Worm (Caenorhabditis elegans): ENCODE data around the gene F15E6.9.

F15E6.9 gene

DNA sequence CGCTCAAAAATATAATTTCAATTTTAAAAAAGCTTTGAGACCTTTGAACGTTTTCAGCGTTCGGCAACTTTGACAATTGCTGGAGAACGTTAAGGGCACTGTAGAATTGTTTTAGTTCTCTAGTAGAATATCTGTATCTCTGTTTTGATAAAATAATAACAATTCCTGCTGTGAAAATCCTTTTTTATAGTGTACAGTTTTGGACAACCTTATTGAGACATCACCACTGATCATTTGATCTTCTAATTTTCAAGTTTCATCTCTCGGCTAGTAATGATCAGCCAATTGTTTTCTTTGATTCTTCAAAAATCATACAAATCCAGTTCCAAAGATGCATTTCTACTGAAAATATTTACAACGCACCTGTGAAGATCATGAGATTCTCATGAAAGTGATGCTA is 6.3 kb downstream of the F15E6.9 start, which contains the start of gene F15E6.10:
F15E6.10 (plus strand) TSS at position 301 of the 400 bp plus-strand sequence.
- TF ChIP-seq hlh-1 (tag; optimal IDR thresholded peaks at IDR 0.05) = no peak
- TF ChIP-seq nhr-12 (tag; optimal IDR thresholded peaks at IDR 0.05) = no peak
- TF ChIP-seq mab-5 (tag; optimal IDR thresholded peaks at IDR 0.05) = no peak
- no peak for TF ChIP-seq ces-1 (GFP tag; optimal IDR thresholded peaks at IDR 0.05)
- TF ChIP-seq ceh-39 (tag; optimal IDR thresholded peaks at IDR 0.05) = no peak
- TF ChIP-seq ham-2 (GFP tag; optimal IDR thresholded peaks at IDR 0.05) = no peak
- TF ChIP-seq flh-1 (GFP tag; optimal IDR thresholded peaks at IDR 0.05) = no peak
- TF ChIP-seq sem-2 (GFP tag; optimal IDR thresholded peaks at IDR 0.05) = no peak
- TF ChIP-seq unc-120 (tag; optimal IDR thresholded peaks at IDR 0.05; ENCODE audit: poor library complexity, severe bottlenecking) = no peak
- no peak for TF ChIP-seq nhr-237 (tag; optimal IDR thresholded peaks at IDR 0.05)
- TF ChIP-seq M03D4.4 (tag; optimal IDR thresholded peaks at IDR 0.05) = no peak

DNA sequence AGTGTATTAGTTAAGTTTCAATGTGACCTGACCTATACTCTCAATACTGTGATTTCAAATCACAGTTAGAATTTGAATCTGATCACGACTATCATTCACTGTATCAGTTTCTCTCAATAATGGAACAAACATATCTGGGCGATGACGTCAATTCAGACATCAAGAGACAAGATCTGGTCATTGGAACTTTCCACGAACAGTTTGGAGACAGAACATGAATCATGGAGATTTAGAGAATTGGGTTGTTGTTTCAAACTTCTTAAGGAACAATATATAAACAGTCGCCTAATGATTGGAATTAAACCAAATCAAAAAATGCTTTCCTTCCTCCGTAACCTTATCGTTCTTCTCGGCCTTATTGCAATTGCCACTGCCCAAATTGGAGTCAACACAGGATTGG is 7.7 kb downstream of the F15E6.9 start, which contains the start of gene F15E6.4:
F15E6.4 (plus strand) TSS at position 301 of the 400 bp plus-strand sequence.
- TF ChIP-seq lin-32 (GFP tag; optimal IDR thresholded peaks at IDR 0.05) (no peak), ceh-39 (tag; optimal IDR thresholded peaks at IDR 0.05) (no peak), elt-1 (tag; optimal IDR thresholded peaks at IDR 0.05; ENCODE audit: borderline replicate concordance, insufficient read depth) (no peak), lin-13 (tag; optimal IDR thresholded peaks at IDR 0.05) (no peak), unc-120 (tag; optimal IDR thresholded peaks at IDR 0.05; ENCODE audit: poor library complexity, severe bottlenecking) (no peak), unc-62 (GFP tag; optimal IDR thresholded peaks at IDR 0.05) (no peak), sem-2 (GFP tag; optimal IDR thresholded peaks at IDR 0.05) (no peak)

DNA sequence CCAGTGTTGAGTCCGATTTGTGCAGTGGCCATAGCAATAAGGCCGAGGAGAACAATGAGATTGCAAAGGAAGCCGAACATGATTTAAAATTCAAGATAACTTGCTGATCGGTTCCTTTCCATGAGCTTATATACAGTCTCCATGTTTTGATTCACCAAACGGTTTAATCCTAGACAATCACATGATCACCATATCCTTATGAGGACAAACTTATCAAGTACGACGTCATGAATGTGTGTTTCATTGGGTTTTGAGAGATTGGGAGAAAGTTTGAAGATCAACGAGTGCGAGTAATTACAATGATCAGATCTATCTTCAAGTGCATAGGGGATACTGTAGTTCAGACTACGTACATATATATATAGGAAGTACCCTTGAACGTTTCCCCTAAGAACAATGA is 8.4 kb downstream of the F15E6.9 start, which contains the start of gene dct-7:
dct-7 (minus strand) TSS at position 101 of the 400 bp plus-strand sequence.
- no peak for TF ChIP-seq sptf-1 (tag; optimal IDR thresholded peaks at IDR 0.05)

DNA sequence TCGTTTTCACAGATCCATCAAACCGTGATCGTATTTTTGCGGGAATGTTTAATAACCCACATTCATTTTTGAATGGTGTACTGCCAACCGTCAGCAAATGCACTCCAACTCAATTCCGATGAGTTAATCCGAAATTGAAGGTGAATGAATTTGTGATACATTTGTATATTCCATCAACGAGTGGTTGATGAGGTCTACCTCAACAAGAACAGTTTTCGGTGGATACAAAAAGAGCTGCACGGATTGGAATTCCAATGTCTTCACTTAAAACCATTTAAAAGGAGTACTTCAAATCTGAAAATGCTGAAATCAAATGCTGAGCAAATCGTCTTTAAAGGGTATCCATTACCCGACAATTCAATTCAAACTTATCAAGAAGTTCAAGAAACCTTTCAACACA is 9.6 kb downstream of the F15E6.9 start, which contains the start of gene F15E6.5:
F15E6.5 (plus strand) TSS at position 301 of the 400 bp plus-strand sequence.
- no peak for TF ChIP-seq pha-4 (tag; optimal IDR thresholded peaks at IDR 0.05)
- TF ChIP-seq lin-32 (GFP tag; optimal IDR thresholded peaks at IDR 0.05) = no peak
- TF ChIP-seq elt-3 (tag; optimal IDR thresholded peaks at IDR 0.05) = no peak
- TF ChIP-seq lsy-2 (tag; optimal IDR thresholded peaks at IDR 0.05) = no peak
- TF ChIP-seq unc-62 (GFP tag; optimal IDR thresholded peaks at IDR 0.05) = no peak
- no peak for TF ChIP-seq mab-5 (tag; optimal IDR thresholded peaks at IDR 0.05)
- no peak for TF ChIP-seq nhr-2 (tag; optimal IDR thresholded peaks at IDR 0.05)
- TF ChIP-seq drap-1 (GFP tag; optimal IDR thresholded peaks at IDR 0.05) = no peak
- no peak for TF ChIP-seq nhr-12 (tag; optimal IDR thresholded peaks at IDR 0.05)
- no peak for TF ChIP-seq zip-8 (tag; optimal IDR thresholded peaks at IDR 0.05)

DNA sequence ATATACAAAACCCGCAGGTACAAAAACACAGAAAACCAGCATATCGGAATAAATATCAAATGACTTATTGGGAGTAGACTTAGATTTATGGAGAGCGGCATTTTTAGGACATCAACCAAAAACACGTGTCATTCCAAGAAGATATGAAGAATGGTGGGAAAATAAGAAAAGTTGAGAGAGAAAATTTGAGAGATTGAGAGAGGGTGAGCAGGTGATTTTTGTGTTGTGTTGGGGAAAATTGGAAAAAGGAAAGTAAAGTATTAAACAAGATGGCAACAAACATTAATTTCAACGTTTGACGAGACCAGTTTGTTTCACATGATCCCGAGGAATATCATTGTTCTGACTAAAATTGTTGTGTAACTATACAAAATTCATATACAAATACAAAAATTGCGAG is 10.6 kb downstream of the F15E6.9 start, which contains the start of gene srv-4:
srv-4 (minus strand) TSS at position 101 of the 400 bp plus-strand sequence.
- TF ChIP-seq unc-39 (tag; optimal IDR thresholded peaks at IDR 0.05) (no peak), unc-120 (tag; optimal IDR thresholded peaks at IDR 0.05; ENCODE audit: poor library complexity, severe bottlenecking) (no peak), drap-1 (GFP tag; optimal IDR thresholded peaks at IDR 0.05) (no peak), ces-1 (GFP tag; optimal IDR thresholded peaks at IDR 0.05) (no peak), nhr-2 (tag; optimal IDR thresholded peaks at IDR 0.05) (no peak), nhr-12 (tag; optimal IDR thresholded peaks at IDR 0.05) (no peak), nhr-76 (tag; optimal IDR thresholded peaks at IDR 0.05) (no peak), hlh-1 (tag; optimal IDR thresholded peaks at IDR 0.05) (no peak), lsy-2 (tag; optimal IDR thresholded peaks at IDR 0.05) (no peak), ceh-39 (tag; optimal IDR thresholded peaks at IDR 0.05) (no peak), sptf-1 (tag; optimal IDR thresholded peaks at IDR 0.05) (no peak), ztf-11 (tag; optimal IDR thresholded peaks at IDR 0.05) (no peak), bed-3 (GFP tag; optimal IDR thresholded peaks at IDR 0.05) (no peak)

DNA sequence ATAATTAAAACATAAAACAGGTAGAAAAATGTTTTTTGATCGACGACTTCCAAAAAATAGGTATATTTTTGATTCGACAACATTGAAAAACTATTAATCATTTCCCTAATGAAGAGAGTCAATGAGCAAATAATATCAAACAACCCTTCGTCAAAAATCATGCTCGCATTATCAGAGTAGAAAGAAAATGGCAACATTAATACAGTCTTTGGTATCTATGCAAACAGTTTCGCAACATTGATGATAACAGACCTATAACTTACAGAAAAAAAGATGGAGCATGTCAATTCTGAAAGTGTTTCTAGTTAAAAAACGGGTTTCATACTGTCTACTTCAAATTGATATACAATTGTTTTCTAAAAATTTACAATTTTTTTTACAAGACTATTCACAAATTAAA is 13.9 kb downstream of the F15E6.9 start:
- no peak for TF ChIP-seq elt-1 (tag; optimal IDR thresholded peaks at IDR 0.05; ENCODE audit: borderline replicate concordance, insufficient read depth)
- TF ChIP-seq M03D4.4 (tag; optimal IDR thresholded peaks at IDR 0.05) = no peak
- TF ChIP-seq sem-2 (GFP tag; optimal IDR thresholded peaks at IDR 0.05) = no peak

DNA sequence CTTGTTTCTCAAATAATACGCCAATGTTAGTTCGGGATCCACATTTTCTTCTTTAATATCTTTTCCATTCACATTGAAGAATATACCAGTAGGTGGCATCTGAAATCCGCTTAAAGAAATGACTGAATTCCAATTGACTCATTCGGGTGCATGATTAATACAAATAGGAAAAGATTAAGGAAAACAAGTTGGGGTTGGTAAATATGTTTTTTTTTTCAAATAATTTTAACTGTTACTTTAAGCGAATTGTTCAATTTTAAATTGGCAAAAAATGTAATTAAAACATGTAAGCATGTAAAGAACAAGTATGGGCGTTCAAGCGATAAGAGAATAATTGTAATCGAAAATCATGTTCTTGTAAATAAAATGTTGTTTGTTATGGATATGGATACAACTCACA is 14.9 kb downstream of the F15E6.9 start, which contains the start of gene F15E6.6:
F15E6.6 (minus strand) TSS at position 101 of the 400 bp plus-strand sequence.
- TF ChIP-seq mep-1 (tag; optimal IDR thresholded peaks at IDR 0.05) (no peak), ces-1 (GFP tag; optimal IDR thresholded peaks at IDR 0.05) (no peak), lsy-2 (tag; optimal IDR thresholded peaks at IDR 0.05) (no peak), mab-5 (tag; optimal IDR thresholded peaks at IDR 0.05) (no peak), mls-2 (tag; optimal IDR thresholded peaks at IDR 0.05) (no peak), pha-4 (tag; optimal IDR thresholded peaks at IDR 0.05) (no peak), unc-62 (GFP tag; optimal IDR thresholded peaks at IDR 0.05) (no peak), sptf-1 (tag; optimal IDR thresholded peaks at IDR 0.05) (no peak), lin-32 (GFP tag; optimal IDR thresholded peaks at IDR 0.05) (no peak), cnd-1 (tag; optimal IDR thresholded peaks at IDR 0.05) (no peak), drap-1 (GFP tag; optimal IDR thresholded peaks at IDR 0.05) (no peak)

Data from whole organism, mixed stage, embryonic.